Fruit fly (Drosophila melanogaster): ENCODE results near the gene Dpy-30L2.
A peak's percentile ranks its signal among the peaks of the same experiment; 100 is the strongest.

The Dpy-30L2 gene

DNA sequence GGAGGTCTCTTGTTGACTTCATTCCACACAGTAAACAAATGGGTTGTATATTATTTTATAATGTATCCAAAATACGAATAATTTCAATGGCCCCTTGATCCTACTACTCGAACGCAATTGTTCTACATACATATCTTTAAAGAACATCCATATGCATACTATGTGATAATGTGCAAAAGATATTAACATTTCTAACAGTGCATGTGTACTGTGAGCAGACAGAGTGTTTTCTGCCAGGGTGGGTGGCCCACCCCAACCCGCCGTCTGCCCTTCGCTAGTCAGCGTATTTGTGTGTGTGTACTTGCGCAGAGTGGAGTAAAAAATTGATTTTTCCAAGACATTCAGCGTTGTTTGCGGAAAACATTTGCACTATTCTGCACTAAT is 23.5 kb upstream of the Dpy-30L2 start (continued):
- TF ChIP-seq CG6654 (GFP tag; optimal IDR thresholded peaks at IDR 0.05) (peak; percentile 26), eyg (GFP tag; optimal IDR thresholded peaks at IDR 0.05) (no peak), sim (GFP tag; IDR thresholded peaks at IDR 0.05) (no peak), Med (GFP tag) (peak; percentile 90), Elba2 (GFP tag; optimal IDR thresholded peaks at IDR 0.05) (no peak), CG2889 (GFP tag; IDR thresholded peaks at IDR 0.05) (peak; percentile 31; the same call in 1 of the 3 replicates), ttk (GFP tag; IDR thresholded peaks at IDR 0.05) (peak; percentile 81), Hmx (GFP tag; optimal IDR thresholded peaks at IDR 0.05) (peak; percentile 6), gem (tag; optimal IDR thresholded peaks at IDR 0.05) (peak; percentile 64), CG17612 (GFP tag; IDR thresholded peaks at IDR 0.05) (peak; percentile 52), chif (GFP tag; optimal IDR thresholded peaks at IDR 0.05) (peak in 1 of 2 experiments; percentile 2), jigr1 (GFP tag; IDR thresholded peaks at IDR 0.05) (peak; percentile 51; the same call in 2 of the 3 replicates), ranshi (GFP tag; IDR thresholded peaks at IDR 0.05) (peak; percentile 83), CG18011 (GFP tag; optimal IDR thresholded peaks at IDR 0.05) (no peak), repo (GFP tag; optimal IDR thresholded peaks at IDR 0.05) (no peak), Dip3 (GFP tag; optimal IDR thresholded peaks at IDR 0.05) (peak; percentile 9), CG14014 (GFP tag; IDR thresholded peaks at IDR 0.05) (peak; percentile 71), CG11504 (tag; optimal IDR thresholded peaks at IDR 0.05) (peak; percentile 23), hkb (optimal IDR thresholded peaks at IDR 0.05) (no peak), hkb (GFP tag; IDR thresholded peaks at IDR 0.05) (peak; percentile 80), slou (GFP tag; optimal IDR thresholded peaks at IDR 0.05) (peak; percentile 31), ac (GFP tag; optimal IDR thresholded peaks at IDR 0.05) (no peak), CG18262 (tag; optimal IDR thresholded peaks at IDR 0.05) (peak; percentile 22), CG33557 (GFP tag; optimal IDR thresholded peaks at IDR 0.05) (no peak), az2 (GFP tag; optimal IDR thresholded peaks at IDR 0.05) (peak; percentile 28), CG12071 (GFP tag; optimal IDR thresholded peaks at IDR 0.05) (peak; percentile 78), seq (GFP tag; IDR thresholded peaks at IDR 0.05) (peak; percentile 57), Sox100B (GFP tag; optimal IDR thresholded peaks at IDR 0.05) (no peak), pita (GFP tag; optimal IDR thresholded peaks at IDR 0.05) (no peak), Dll (GFP tag; IDR thresholded peaks at IDR 0.05; ENCODE audit: partially characterized antibody) (no peak), pzg (GFP tag; optimal IDR thresholded peaks at IDR 0.05) (no peak), Side (GFP tag; optimal IDR thresholded peaks at IDR 0.05) (peak; percentile 45), CG14441 (GFP tag; IDR thresholded peaks at IDR 0.05) (peak; percentile 66), D19B (GFP tag; optimal IDR thresholded peaks at IDR 0.05) (no peak), YL-1 (GFP tag; optimal IDR thresholded peaks at IDR 0.05) (no peak), CG10654 (GFP tag; optimal IDR thresholded peaks at IDR 0.05) (peak; percentile 50), CG8944 (GFP tag; optimal IDR thresholded peaks at IDR 0.05) (peak; percentile 33), CG6683 (GFP tag; optimal IDR thresholded peaks at IDR 0.05) (peak; percentile 7), H2.0 (GFP tag; IDR thresholded peaks at IDR 0.05) (peak; percentile 76), z (GFP tag; IDR thresholded peaks at IDR 0.05) (no peak), CG17568 (GFP tag; optimal IDR thresholded peaks at IDR 0.05) (peak; percentile 4), onecut (GFP tag; IDR thresholded peaks at IDR 0.05) (peak; percentile 97), lbe (GFP tag; optimal IDR thresholded peaks at IDR 0.05) (peak; percentile 62), dati (GFP tag; IDR thresholded peaks at IDR 0.05) (peak; percentile 58; the same call in 1 of the 2 replicates), D19A (tag; optimal IDR thresholded peaks at IDR 0.05) (no peak), HHEX (GFP tag; optimal IDR thresholded peaks at IDR 0.05) (peak; percentile 36), aop (GFP tag; IDR thresholded peaks at IDR 0.05) (0 out of 2 replicates have a peak, but pooled peaks have one; percentile 33), CG9215 (GFP tag; IDR thresholded peaks at IDR 0.05) (peak; percentile 41; the same call in 1 of the 2 replicates), CG8478 (optimal IDR thresholded peaks at IDR 0.05) (no peak), chm (GFP tag; IDR thresholded peaks at IDR 0.05) (no peak; the same call in 1 of the 2 replicates), so (GFP tag; IDR thresholded peaks at IDR 0.05) (peak; percentile 8; the same call in 1 of the 3 replicates), trem (tag; optimal IDR thresholded peaks at IDR 0.05) (peak; percentile 22), CG4820 (GFP tag; optimal IDR thresholded peaks at IDR 0.05) (peak; percentile 53)

Data from whole organism, embryonic.